Fruit fly (Drosophila melanogaster) whole organism, prepupa: ENCODE data around the gene CG32299.

Experiments used
- CG10631 ChIP-seq: fragments of 200-800 bp; sonication (Bioruptor generic); optimal IDR thresholded peaks from 2 replicates; lab custom pipeline; 2016; ENCODE audit warnings: missing biosample characterization, missing genetic modification characterization
- CG10669 ChIP-seq: fragments of 200-800 bp; sonication (Bioruptor generic); optimal IDR thresholded peaks from 3 replicates; lab custom pipeline; 2018; ENCODE audit warnings: missing biosample characterization, mild to moderate bottlenecking, missing genetic modification characterization, moderate library complexity
- CG16779 ChIP-seq: fragments of 200-800 bp; sonication (Bioruptor generic); optimal IDR thresholded peaks from 3 replicates; lab custom pipeline; 2017; ENCODE audit warnings: missing biosample characterization, mild to moderate bottlenecking, missing genetic modification characterization
- CG8632 ChIP-seq: fragments of 200-800 bp; sonication (Bioruptor generic); optimal IDR thresholded peaks from 3 replicates; lab custom pipeline; 2016; ENCODE audit warnings: missing biosample characterization, missing genetic modification characterization
- Hr4 ChIP-seq: fragments of 200-800 bp; sonication (Bioruptor generic); optimal IDR thresholded peaks from 3 replicates; lab custom pipeline; 2016; ENCODE audit warnings: missing biosample characterization, missing genetic modification characterization
- Lpt ChIP-seq: fragments of 200-800 bp; sonication (Bioruptor generic); optimal IDR thresholded peaks from 3 replicates; lab custom pipeline; 2016; ENCODE audit warnings: missing biosample characterization, missing genetic modification characterization
- achi ChIP-seq: fragments of 200-800 bp; sonication (Bioruptor generic); optimal IDR thresholded peaks from 3 replicates; lab custom pipeline; 2016; ENCODE audit warnings: missing biosample characterization, missing genetic modification characterization

DNA sequence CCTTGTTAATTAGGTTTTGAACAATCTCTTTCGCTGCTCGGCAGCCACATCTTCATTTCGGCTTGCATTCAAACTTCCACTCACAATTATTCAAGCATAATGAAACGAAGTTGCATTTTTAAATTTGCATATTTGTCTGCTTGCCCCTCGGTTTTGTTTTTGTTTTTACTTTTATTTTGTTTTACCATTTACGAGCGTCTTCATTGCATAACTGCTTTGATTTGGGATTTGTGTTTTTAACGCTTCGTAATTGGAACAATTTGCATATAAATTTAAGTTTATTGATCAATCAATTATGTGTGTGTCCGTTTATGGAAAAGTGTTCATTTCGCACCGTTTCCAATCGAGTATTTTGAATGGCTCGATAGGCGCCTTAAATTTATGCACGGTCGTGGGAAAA, 32.0 kb upstream of the CG32299 start:
- no peak for TF ChIP-seq CG10669 (GFP tag; lab: Kevin White, UChicago)
- TF ChIP-seq achi (GFP tag; lab: Kevin White, UChicago), result no peak
- no peak for TF ChIP-seq CG10631 (GFP tag; lab: Kevin White, UChicago)
- TF ChIP-seq Hr4 (GFP tag; lab: Kevin White, UChicago), result no peak
- no peak for TF ChIP-seq Lpt (GFP tag; lab: Kevin White, UChicago)
- no peak for TF ChIP-seq CG8632
- no peak for TF ChIP-seq CG16779
